Worm (Caenorhabditis elegans): ENCODE measurements around the gene T01C4.8.

ce11 chrV:7096811-7097210 is 32.5 kb downstream of the T01C4.8 start:
- TF ChIP-seq ets-4 (tag; optimal IDR thresholded peaks at IDR 0.05), result no peak
- no peak for TF ChIP-seq lim-6 (tag; optimal IDR thresholded peaks at IDR 0.05)
- TF ChIP-seq ceh-45 (GFP tag; IDR thresholded peaks at IDR 0.05), result no peak
- TF ChIP-seq F13H6.1 (tag; optimal IDR thresholded peaks at IDR 0.05), result no peak
- no peak for TF ChIP-seq C08G9.2 (tag; optimal IDR thresholded peaks at IDR 0.05)
- no peak for TF ChIP-seq pqm-1 (tag; optimal IDR thresholded peaks at IDR 0.05)
- TF ChIP-seq npax-4 (tag; optimal IDR thresholded peaks at IDR 0.05), result no peak

Data from whole organism, late embryonic.